Worm (Caenorhabditis elegans): ENCODE data around the gene srg-34.

The srg-34 gene

DNA sequence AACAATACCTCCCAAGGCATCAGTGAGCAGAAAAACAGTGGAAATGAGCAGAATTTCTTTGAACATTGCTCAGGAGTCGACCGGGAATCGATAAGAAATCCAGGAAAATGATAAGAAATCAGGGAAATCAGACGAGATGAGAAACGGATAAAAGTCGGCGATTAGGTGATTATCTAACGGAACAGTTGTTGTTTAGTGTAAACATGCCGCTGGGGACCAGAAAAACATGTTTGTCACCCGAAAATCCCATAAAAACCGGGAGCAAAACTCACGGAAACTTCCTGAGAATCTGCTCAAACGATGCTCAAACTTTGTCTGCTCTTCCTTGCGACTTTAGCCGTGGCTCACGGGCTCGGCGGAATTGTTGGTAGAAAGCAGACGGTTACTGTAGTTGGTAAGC is 8.2 kb downstream of the srg-34 start, which contains the start of the genes ttr-24 and ttr-25:
ttr-24 (minus strand) TSS at position 156 of the 400 bp plus-strand sequence.
ttr-25 (plus strand) TSS at position 227 of the 400 bp plus-strand sequence.
- no peak for TF ChIP-seq fax-1 (tag; optimal IDR thresholded peaks at IDR 0.05)

DNA sequence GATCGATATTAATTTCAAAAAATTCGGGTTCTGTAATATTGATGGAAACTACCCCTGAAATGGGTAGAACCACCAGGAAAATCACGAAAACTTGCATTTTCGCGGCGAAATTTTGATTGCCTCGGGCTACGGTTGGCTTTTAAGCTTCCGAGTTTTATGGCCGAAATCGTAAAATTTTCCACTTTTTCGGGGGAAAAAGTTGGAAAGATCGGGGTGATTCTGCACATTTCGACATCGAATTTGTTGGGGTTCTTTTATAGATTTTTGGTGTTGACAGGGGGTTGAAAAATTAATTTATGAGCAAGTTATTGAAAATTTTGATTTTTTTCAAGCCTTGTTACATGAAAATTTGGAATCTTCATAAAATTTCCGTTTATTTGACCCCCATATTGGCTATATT is 10.9 kb downstream of the srg-34 start, which contains the start of gene Y51A2D.8:
Y51A2D.8 (minus strand) TSS at position 101 of the 400 bp plus-strand sequence.
- TF ChIP-seq pros-1 (tag; optimal IDR thresholded peaks at IDR 0.05) (no peak), pax-1 (tag; optimal IDR thresholded peaks at IDR 0.05) (no peak), unc-3 (GFP tag; conservative IDR thresholded peaks at IDR 0.05) (no peak), unc-3 (tag; optimal IDR thresholded peaks at IDR 0.05) (no peak), elt-2 (tag; optimal IDR thresholded peaks at IDR 0.05) (no peak), ama-1 (optimal IDR thresholded peaks at IDR 0.05) (no peak), K02D7.2 (tag; optimal IDR thresholded peaks at IDR 0.05) (no peak), T23F11.4 (GFP tag; optimal IDR thresholded peaks at IDR 0.05) (no peak)

- TF ChIP-seq fax-1 (tag; optimal IDR thresholded peaks at IDR 0.05) (no peak), pha-2 (tag; optimal IDR thresholded peaks at IDR 0.05) (no peak), C08G9.2 (tag; optimal IDR thresholded peaks at IDR 0.05) (no peak), ceh-30 (tag; optimal IDR thresholded peaks at IDR 0.05) (no peak), madf-2 (tag; optimal IDR thresholded peaks at IDR 0.05) (no peak), elt-2 (tag; optimal IDR thresholded peaks at IDR 0.05) (no peak), ceh-48 (tag; optimal IDR thresholded peaks at IDR 0.05) (no peak), pax-1 (tag; optimal IDR thresholded peaks at IDR 0.05) (no peak)
Observed at ce11 chrV:18536015-18536414, 28.7 kb downstream of the srg-34 start.

DNA sequence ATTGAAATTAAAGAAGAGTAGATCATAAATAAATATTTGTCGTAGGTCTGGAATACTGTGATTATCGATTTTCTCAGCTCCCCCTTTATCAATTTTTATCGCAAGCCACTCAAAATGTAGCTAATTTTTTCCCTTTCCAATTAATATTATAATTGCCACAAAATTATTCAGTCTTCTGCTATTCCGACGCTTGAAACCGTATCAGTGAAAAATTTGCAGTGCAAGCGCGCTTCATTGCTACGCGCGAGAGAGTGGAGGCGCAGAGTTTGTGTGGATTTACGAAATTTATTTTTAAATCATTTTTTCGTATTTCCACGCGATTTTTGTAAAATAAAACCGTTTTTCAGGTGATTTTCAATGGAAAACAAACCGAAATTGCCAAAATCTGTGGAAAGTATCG is 31.1 kb downstream of the srg-34 start, which contains the start of gene ints-5:
ints-5 (plus strand) TSS at position 348 of the 400 bp plus-strand sequence.
- TF ChIP-seq hlh-6 (tag; optimal IDR thresholded peaks at IDR 0.05) (no peak), nfya-1 (tag; optimal IDR thresholded peaks at IDR 0.05) (peak; percentile 16)

DNA sequence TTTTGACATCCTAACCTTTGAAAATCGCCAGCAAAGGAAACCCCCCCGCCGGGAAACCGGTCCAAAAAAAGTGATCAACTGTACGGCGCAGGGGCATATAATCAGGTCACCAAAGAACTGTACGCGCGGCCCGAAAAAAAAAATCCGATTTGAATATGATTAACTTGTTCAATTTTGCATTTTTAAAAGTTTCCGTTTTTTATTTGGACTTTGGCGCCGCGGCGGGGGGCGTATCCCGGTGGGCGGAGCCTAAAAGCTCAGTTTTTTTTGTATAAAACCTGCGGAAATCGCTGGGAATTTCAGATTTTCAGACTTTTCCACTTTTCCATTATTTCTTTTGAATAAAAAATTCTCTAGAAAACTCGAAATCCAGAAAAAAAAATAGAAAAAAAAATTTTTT is 40.2 kb downstream of the srg-34 start, which contains the start of gene hmit-1.2:
hmit-1.2 (plus strand) TSS at position 301 of the 400 bp plus-strand sequence.
- no peak for TF ChIP-seq eyg-1 (tag; optimal IDR thresholded peaks at IDR 0.05)
- no peak for TF ChIP-seq ceh-24 (tag; optimal IDR thresholded peaks at IDR 0.05)
- no peak for TF ChIP-seq fkh-6 (tag; optimal IDR thresholded peaks at IDR 0.05)
- no peak for TF ChIP-seq elt-4 (tag; optimal IDR thresholded peaks at IDR 0.05)
- TF ChIP-seq ama-1 (optimal IDR thresholded peaks at IDR 0.05), result no peak
- TF ChIP-seq nfya-1 (tag; optimal IDR thresholded peaks at IDR 0.05), result no peak
- no peak for TF ChIP-seq ceh-34 (tag; optimal IDR thresholded peaks at IDR 0.05)

DNA sequence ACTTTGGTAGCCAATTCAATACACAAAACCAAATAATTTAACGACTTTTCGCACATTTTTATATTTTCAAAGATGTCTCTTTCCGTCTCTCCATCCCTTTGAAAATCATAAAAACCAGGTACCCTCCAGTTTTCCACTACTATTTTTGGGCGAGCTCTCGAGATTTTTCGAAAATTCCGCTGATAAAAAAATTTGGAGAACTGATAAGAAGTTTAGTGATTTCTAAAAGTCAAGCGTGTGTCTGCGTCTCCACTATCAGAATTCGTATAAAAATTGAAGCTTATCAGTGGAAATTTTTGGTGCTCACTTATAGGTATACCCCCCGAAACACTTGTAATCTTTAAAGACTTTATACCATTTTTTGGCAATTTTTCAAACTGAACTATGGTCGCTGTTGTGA is 48.2 kb downstream of the srg-34 start, which contains the start of gene hmit-1.1:
hmit-1.1 (plus strand) TSS at position 294 of the 400 bp plus-strand sequence.
- TF ChIP-seq dve-1 (tag; optimal IDR thresholded peaks at IDR 0.05) (no peak), ceh-2 (tag; optimal IDR thresholded peaks at IDR 0.05) (no peak), T23F11.4 (GFP tag; optimal IDR thresholded peaks at IDR 0.05) (no peak), pqm-1 (tag; optimal IDR thresholded peaks at IDR 0.05) (peak; percentile 2), elt-2 (tag; optimal IDR thresholded peaks at IDR 0.05) (peak; percentile 71)
